Fruit fly (Drosophila melanogaster) whole organism, embryonic: ENCODE results near the gene Baldspot.

ENCODE experiments used
- CG12236 ChIP-seq: fragments of 200-800 bp; sonication (Bioruptor generic); optimal IDR thresholded peaks from 2 replicates; lab custom pipeline; 2016; ENCODE audit warnings: missing biosample characterization, missing genetic modification characterization
- CG14014 ChIP-seq: fragments of 200-800 bp; sonication (Bioruptor generic); IDR thresholded peaks from 2 replicates; pipeline ENCODE4 v1.3.6; 2022; ENCODE audit warnings: missing biosample characterization, missing genetic modification characterization
- CG15696 ChIP-seq: fragments of 200-800 bp; sonication (Bioruptor generic); optimal IDR thresholded peaks from 2 replicates; lab custom pipeline; 2019; ENCODE audit warnings: missing biosample characterization, mild to moderate bottlenecking, missing genetic modification characterization, moderate library complexity
- CG18476 ChIP-seq: fragments of 200-800 bp; sonication (Bioruptor generic); optimal IDR thresholded peaks from 2 replicates; lab custom pipeline; 2016; ENCODE audit warnings: missing biosample characterization, mild to moderate bottlenecking, missing genetic modification characterization
- CG2120 ChIP-seq: fragments of 200-800 bp; sonication (Bioruptor generic); optimal IDR thresholded peaks from 3 replicates; lab custom pipeline; 2016; ENCODE audit warnings: missing biosample characterization, missing genetic modification characterization
- CG3407 ChIP-seq: fragments of 200-800 bp; sonication (Bioruptor generic); optimal IDR thresholded peaks from 2 replicates; lab custom pipeline; 2018; ENCODE audit warnings: missing biosample characterization, mild to moderate bottlenecking, missing genetic modification characterization
- CG42726 ChIP-seq: fragments of 200-800 bp; sonication (Bioruptor generic); IDR thresholded peaks from 2 replicates; pipeline ENCODE4 v1.3.6; 2022; ENCODE audit warnings: missing biosample characterization, missing genetic modification characterization; ENCODE audit not compliant: partially characterized antibody
- CG43689 ChIP-seq: fragments of 200-800 bp; sonication (Bioruptor generic); IDR thresholded peaks from 2 replicates; pipeline ENCODE4 v1.3.6; 2022; ENCODE audit warnings: missing biosample characterization, missing genetic modification characterization
- CG5953 ChIP-seq: fragments of 200-800 bp; sonication (Bioruptor generic); IDR thresholded peaks from 2 replicates; pipeline ENCODE4 v1.3.6; 2022; ENCODE audit warnings: missing biosample characterization, missing genetic modification characterization
- CG7357 ChIP-seq: fragments of 200-800 bp; sonication (Bioruptor generic); IDR thresholded peaks from 3 replicates; pipeline ENCODE4 v1.3.6; 2022; ENCODE audit warnings: missing biosample characterization, missing genetic modification characterization
- CG7745 ChIP-seq: fragments of 200-800 bp; sonication (Bioruptor generic); optimal IDR thresholded peaks from 2 replicates; lab custom pipeline; 2018; ENCODE audit warnings: missing biosample characterization, mild to moderate bottlenecking, missing genetic modification characterization, moderate library complexity
- CG7786 ChIP-seq: fragments of 200-800 bp; sonication (Bioruptor generic); optimal IDR thresholded peaks from 2 replicates; lab custom pipeline; 2016; ENCODE audit warnings: missing biosample characterization, missing genetic modification characterization
- CG8089 ChIP-seq: fragments of 200-800 bp; sonication (Bioruptor generic); optimal IDR thresholded peaks from 3 replicates; lab custom pipeline; 2016; ENCODE audit warnings: missing biosample characterization, missing genetic modification characterization
- CG8944 ChIP-seq: fragments of 200-800 bp; sonication (Bioruptor generic); optimal IDR thresholded peaks from 3 replicates; lab custom pipeline; 2016; ENCODE audit warnings: missing biosample characterization, missing genetic modification characterization
- Doc3 ChIP-seq: fragments of 200-800 bp; sonication (Bioruptor generic); IDR thresholded peaks from 3 replicates; pipeline ENCODE4 v1.3.6; 2022; ENCODE audit warnings: missing biosample characterization, missing genetic modification characterization; ENCODE audit not compliant: partially characterized antibody
- Drgx ChIP-seq: fragments of 200-800 bp; sonication (Bioruptor generic); IDR thresholded peaks from 2 replicates; pipeline ENCODE4 v1.3.6; 2022; ENCODE audit warnings: missing biosample characterization, missing genetic modification characterization
- Eip74EF ChIP-seq, 2 experiments: fragments of 200-800 bp in 1 of 2; fragments of >200 bp in 1 of 2; sonication (Bioruptor generic) in 1 of 2; optimal IDR thresholded peaks; 2 replicates each; lab custom pipeline; 2017 to 2019; ENCODE audit warnings: missing biosample characterization in 2 of 2, missing genetic modification characterization in 2 of 2, mild to moderate bottlenecking in 1 of 2, moderate library complexity in 1 of 2
- Fer2 ChIP-seq: fragments of 200-800 bp; sonication (Bioruptor generic); optimal IDR thresholded peaks from 2 replicates; lab custom pipeline; 2018; ENCODE audit warnings: missing biosample characterization, mild to moderate bottlenecking, missing genetic modification characterization, moderate library complexity
- Fer3 ChIP-seq: fragments of 200-800 bp; sonication (Bioruptor generic); optimal IDR thresholded peaks from 2 replicates; lab custom pipeline; 2018; ENCODE audit warnings: missing biosample characterization, mild to moderate bottlenecking, missing genetic modification characterization, moderate library complexity
- Lim3 ChIP-seq: fragments of 200-800 bp; sonication (Bioruptor generic); IDR thresholded peaks from 2 replicates; pipeline ENCODE4 v1.3.6; 2022; ENCODE audit warnings: missing biosample characterization, missing genetic modification characterization
- MESR4 ChIP-seq: fragments of 200-800 bp; sonication (Bioruptor generic); optimal IDR thresholded peaks from 2 replicates; lab custom pipeline; 2018; ENCODE audit warnings: missing biosample characterization, mild to moderate bottlenecking, missing genetic modification characterization, moderate library complexity
- Neu2 ChIP-seq: fragments of 200-800 bp; sonication (Bioruptor generic); optimal IDR thresholded peaks from 3 replicates; lab custom pipeline; 2016; ENCODE audit warnings: missing biosample characterization, missing genetic modification characterization, borderline replicate concordance
- Sin3A ChIP-seq: fragments of >200 bp; optimal IDR thresholded peaks from 2 replicates; lab custom pipeline; 2018
- Ssrp ChIP-seq: fragments of 200-800 bp; sonication (Bioruptor generic); optimal IDR thresholded peaks from 2 replicates; lab custom pipeline; 2018; ENCODE audit warnings: missing biosample characterization, mild to moderate bottlenecking, missing genetic modification characterization, moderate library complexity
- TFAM ChIP-seq: fragments of 200-800 bp; sonication (Bioruptor generic); optimal IDR thresholded peaks from 2 replicates; lab custom pipeline; 2017; ENCODE audit warnings: missing biosample characterization, missing genetic modification characterization, inconsistent platforms
- YL-1 ChIP-seq: fragments of 200-800 bp; sonication (Bioruptor generic); optimal IDR thresholded peaks from 3 replicates; lab custom pipeline; 2017; ENCODE audit warnings: missing biosample characterization, mild to moderate bottlenecking, missing genetic modification characterization
- br ChIP-seq: fragments of >200 bp; optimal IDR thresholded peaks from 2 replicates; lab custom pipeline; 2017
- chif ChIP-seq, 2 experiments: fragments of 200-800 bp; sonication (Bioruptor generic); optimal IDR thresholded peaks; 3 replicates each; lab custom pipeline; 2016; ENCODE audit warnings: missing biosample characterization in 2 of 2, missing genetic modification characterization in 2 of 2
- danr ChIP-seq: fragments of 200-800 bp; sonication (Bioruptor generic); IDR thresholded peaks from 2 replicates; pipeline ENCODE4 v1.3.6; 2022; ENCODE audit warnings: missing biosample characterization, missing genetic modification characterization
- dysf ChIP-seq: fragments of 200-800 bp; sonication (Bioruptor generic); IDR thresholded peaks from 3 replicates; pipeline ENCODE4 v1.3.6; 2022; ENCODE audit warnings: missing biosample characterization, missing genetic modification characterization
- ftz-f1 ChIP-seq: fragments of 200-800 bp; sonication (Bioruptor generic); optimal IDR thresholded peaks from 2 replicates; lab custom pipeline; 2016; ENCODE audit warnings: missing biosample characterization, missing genetic modification characterization
- gcm2 ChIP-seq: fragments of 200-800 bp; sonication (Bioruptor generic); optimal IDR thresholded peaks from 2 replicates; lab custom pipeline; 2016; ENCODE audit warnings: missing biosample characterization, missing genetic modification characterization
- grn ChIP-seq: fragments of 200-800 bp; sonication (Bioruptor generic); optimal IDR thresholded peaks from 3 replicates; lab custom pipeline; 2017; ENCODE audit warnings: missing biosample characterization, missing genetic modification characterization
- hbn ChIP-seq: fragments of 200-800 bp; sonication (Bioruptor generic); IDR thresholded peaks from 2 replicates; pipeline ENCODE4 v1.3.6; 2022; ENCODE audit warnings: missing biosample characterization, missing genetic modification characterization; ENCODE audit not compliant: partially characterized antibody
- jigr1 ChIP-seq: fragments of 200-800 bp; sonication (Bioruptor generic); IDR thresholded peaks from 3 replicates; pipeline ENCODE4 v1.3.6; 2022; ENCODE audit warnings: missing biosample characterization, missing genetic modification characterization
- klu ChIP-seq: fragments of 200-800 bp; sonication (Bioruptor generic); IDR thresholded peaks from 2 replicates; pipeline ENCODE4 v1.3.6; 2022; ENCODE audit warnings: missing biosample characterization, missing genetic modification characterization
- org-1 ChIP-seq: fragments of 200-800 bp; sonication (Bioruptor generic); optimal IDR thresholded peaks from 2 replicates; lab custom pipeline; 2017; ENCODE audit warnings: missing biosample characterization, missing genetic modification characterization
- otp ChIP-seq: fragments of 200-800 bp; sonication (Bioruptor generic); IDR thresholded peaks from 3 replicates; pipeline ENCODE4, ENCODE4 v1.3.6; 2022; ENCODE audit warnings: missing biosample characterization, missing genetic modification characterization
- peb ChIP-seq: fragments of 200-800 bp; sonication (Bioruptor generic); IDR thresholded peaks from 2 replicates; pipeline ENCODE4 v1.3.6; 2022; ENCODE audit warnings: missing biosample characterization, missing genetic modification characterization
- pnt ChIP-seq: fragments of 200-800 bp; sonication (Bioruptor generic); optimal IDR thresholded peaks from 3 replicates; lab custom pipeline; 2016; ENCODE audit warnings: missing biosample characterization, missing genetic modification characterization
- pros ChIP-seq: fragments of 200-800 bp; sonication (Bioruptor generic); optimal IDR thresholded peaks from 3 replicates; lab custom pipeline; 2019; ENCODE audit warnings: missing biosample characterization, mild to moderate bottlenecking, missing genetic modification characterization, moderate library complexity
- ranshi ChIP-seq: fragments of 200-800 bp; sonication (Bioruptor generic); IDR thresholded peaks from 2 replicates; pipeline ENCODE4 v1.3.6; 2022; ENCODE audit warnings: missing biosample characterization, missing genetic modification characterization
- run ChIP-seq: fragments of 200-800 bp; sonication (Bioruptor generic); optimal IDR thresholded peaks from 3 replicates; lab custom pipeline; 2018; ENCODE audit warnings: missing biosample characterization, mild to moderate bottlenecking, missing genetic modification characterization
- salm ChIP-seq: fragments of 200-800 bp; sonication (Bioruptor generic); optimal IDR thresholded peaks from 2 replicates; lab custom pipeline; 2018; ENCODE audit warnings: missing biosample characterization, mild to moderate bottlenecking, missing genetic modification characterization
- sd ChIP-seq: fragments of 200-800 bp; sonication (Bioruptor generic); optimal IDR thresholded peaks from 3 replicates; lab custom pipeline; 2018; ENCODE audit warnings: missing biosample characterization, mild to moderate bottlenecking, missing genetic modification characterization, moderate library complexity
- tin ChIP-seq: fragments of 200-800 bp; sonication (Bioruptor generic); optimal IDR thresholded peaks from 3 replicates; lab custom pipeline; 2016; ENCODE audit warnings: missing biosample characterization, missing genetic modification characterization
- tna ChIP-seq: fragments of 200-800 bp; sonication (Bioruptor generic); IDR thresholded peaks from 2 replicates; pipeline ENCODE4 v1.3.6; 2022; ENCODE audit warnings: missing biosample characterization, missing genetic modification characterization; ENCODE audit not compliant: partially characterized antibody
- unpg ChIP-seq: fragments of 200-800 bp; sonication (Bioruptor generic); optimal IDR thresholded peaks from 3 replicates; lab custom pipeline; 2018; ENCODE audit warnings: missing biosample characterization, mild to moderate bottlenecking, missing genetic modification characterization, moderate library complexity

Baldspot gene

DNA sequence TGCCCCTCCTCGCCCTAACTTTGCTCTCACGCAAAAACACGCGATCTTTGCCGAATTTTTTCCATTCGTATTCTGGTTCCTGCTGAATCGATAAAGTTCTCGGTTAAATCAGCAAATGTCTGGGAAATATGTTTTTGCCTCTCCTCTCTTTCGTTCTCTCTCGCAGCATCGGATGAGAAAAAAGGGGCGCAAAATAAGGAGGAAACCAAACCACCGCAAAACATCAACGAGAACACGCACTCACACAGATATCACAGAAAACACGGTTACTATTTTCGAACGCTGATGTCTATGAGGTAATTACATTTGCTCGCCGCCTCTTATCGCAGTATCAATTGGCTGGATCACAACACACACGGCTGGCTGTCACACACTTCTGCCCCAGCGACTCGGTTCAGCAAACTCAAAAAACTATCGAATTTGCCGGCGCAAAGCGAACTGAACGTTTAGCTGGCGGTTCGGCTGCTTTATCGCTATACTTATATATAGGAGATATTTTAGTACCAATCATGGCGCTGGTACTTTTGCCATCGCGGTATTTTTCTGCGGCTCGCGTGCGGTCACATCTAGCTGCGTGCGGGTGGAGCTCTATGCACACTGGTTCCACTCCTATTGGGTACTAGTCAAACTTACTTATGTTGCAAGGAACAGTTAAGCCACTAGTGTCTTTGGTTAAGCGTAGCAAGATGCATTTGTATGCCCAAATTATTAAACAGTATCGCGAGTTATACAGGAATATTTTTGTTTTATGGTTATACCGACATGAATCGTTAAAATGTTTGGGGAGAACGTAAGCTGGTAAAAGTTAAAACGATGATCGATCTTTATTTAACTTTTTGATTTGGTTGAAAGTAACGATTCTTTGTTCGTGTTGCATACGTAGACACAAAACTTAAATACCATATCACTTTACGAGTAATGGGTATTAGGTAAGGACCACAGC, at the start of gene Baldspot (continued):
- TF ChIP-seq br (lab: Kevin White, UChicago) (no peak), CG15696 (tag; lab: Kevin White, UChicago) (peak; percentile 89), org-1 (GFP tag; lab: Kevin White, UChicago) (peak; percentile 81), CG5953 (GFP tag; lab: Robert Waterston, UW) (no peak), Drgx (peak; percentile 58), tna (peak; percentile 58), tin (GFP tag; lab: Kevin White, UChicago) (peak; percentile 75), dysf (peak; percentile 84), CG12236 (GFP tag; lab: Kevin White, UChicago) (no peak), Fer2 (peak; percentile 77), Sin3A (peak; percentile 46), jigr1 (GFP tag; lab: Robert Waterston, UW) (no peak), ftz-f1 (GFP tag; lab: Kevin White, UChicago) (peak; percentile 66), otp (GFP tag; lab: Robert Waterston, UW) (peak; percentile 10; the same call in 1 of the 3 replicates), CG3407 (GFP tag; lab: Kevin White, UChicago) (peak; percentile 47), CG43689 (GFP tag; lab: Robert Waterston, UW) (no peak), peb (GFP tag; lab: Robert Waterston, UW) (0 out of 2 replicates have a peak, but pooled peaks have one; percentile 6), CG8944 (GFP tag; lab: Kevin White, UChicago) (peak; percentile 2), Fer3 (tag; lab: Kevin White, UChicago) (peak; percentile 86), ranshi (peak; percentile 56; the same call in 1 of the 2 replicates), grn (GFP tag; lab: Kevin White, UChicago) (peak; percentile 99), Eip74EF (GFP tag; optimal IDR thresholded peaks at IDR 0.05; lab: Kevin White, UChicago) (peak in 1 of 2 experiments; percentile 48), CG18476 (GFP tag; lab: Kevin White, UChicago) (peak; percentile 80), salm (tag; lab: Kevin White, UChicago) (peak; percentile 22), danr (peak; percentile 53; the same call in 1 of the 2 replicates), Doc3 (GFP tag; lab: Robert Waterston, UW) (peak; percentile 49; the same call in 1 of the 3 replicates), CG42726 (GFP tag; lab: Robert Waterston, UW) (peak; percentile 74; the same call in 1 of the 2 replicates), chif (GFP tag; optimal IDR thresholded peaks at IDR 0.05; lab: Kevin White, UChicago) (peak; percentile 43 to 80), CG8089 (peak; percentile 45), CG7786 (GFP tag; lab: Kevin White, UChicago) (peak; percentile 45), Neu2 (GFP tag; lab: Kevin White, UChicago) (peak; percentile 73), MESR4 (GFP tag; lab: Kevin White, UChicago) (peak; percentile 58), CG7357 (GFP tag; lab: Robert Waterston, UW) (0 out of 3 replicates have a peak, but pooled peaks have one; percentile 51), Ssrp (tag; lab: Kevin White, UChicago) (peak; percentile 46), sd (tag; lab: Kevin White, UChicago) (peak; percentile 47), pros (GFP tag; lab: Kevin White, UChicago) (peak; percentile 37), TFAM (GFP tag; lab: Kevin White, UChicago) (peak; percentile 11), YL-1 (peak; percentile 25), CG14014 (GFP tag; lab: Robert Waterston, UW) (no peak; the same call in 1 of the 2 replicates), pnt (GFP tag; lab: Kevin White, UChicago) (peak; percentile 88), run (tag; lab: Kevin White, UChicago) (no peak), gcm2 (peak; percentile 84), klu (GFP tag; lab: Robert Waterston, UW) (peak; percentile 89), CG2120 (GFP tag; lab: Kevin White, UChicago) (peak; percentile 45), hbn (GFP tag; lab: Robert Waterston, UW) (peak; percentile 41; the same call in 1 of the 2 replicates), unpg (peak; percentile 67), CG7745 (tag; lab: Kevin White, UChicago) (no peak), Lim3 (no peak)
